Fruit fly (Drosophila melanogaster): ENCODE data around the gene Men.

- TF ChIP-seq CG12605 (GFP tag; IDR thresholded peaks at IDR 0.05), result no peak
- no peak for TF ChIP-seq Snoo (tag; optimal IDR thresholded peaks at IDR 0.05)
- TF ChIP-seq EcR (GFP tag; optimal IDR thresholded peaks at IDR 0.05), result no peak
- no peak for TF ChIP-seq CG34367 (tag; optimal IDR thresholded peaks at IDR 0.05)
- TF ChIP-seq CG9948 (tag; optimal IDR thresholded peaks at IDR 0.05), result no peak
Observed at dm6 chr3R:12691422-12692101, 30.7 kb downstream of the Men start, which contains the start of gene Arp1.

Data from whole organism, pupa.